Fruit fly (Drosophila melanogaster): Measurements from ENCODE around the gene ClC-a.

The ClC-a gene

DNA sequence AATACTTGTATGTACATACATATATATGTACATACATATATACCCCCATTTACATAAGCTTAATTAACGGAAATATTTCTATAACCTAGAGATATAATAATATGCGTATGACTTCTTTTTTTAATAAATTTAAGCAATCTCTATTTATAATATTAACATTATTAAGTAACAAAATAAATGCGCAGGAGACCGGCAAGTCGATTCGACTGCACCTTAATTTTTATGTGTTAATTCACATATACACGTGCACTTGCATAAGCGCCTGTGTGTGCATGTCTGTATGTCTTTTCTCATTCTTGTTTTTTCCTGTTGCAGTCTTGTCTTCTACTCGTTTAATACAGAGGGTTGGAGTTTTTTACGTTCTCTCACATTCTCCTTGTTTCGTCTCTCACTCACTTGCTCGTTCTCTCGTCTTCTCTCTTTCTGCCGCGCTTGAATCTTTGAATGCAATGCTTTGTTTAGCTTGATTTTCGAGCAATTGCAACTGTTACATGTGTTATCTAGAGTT, 32.8 kb downstream of the ClC-a start:
- TF ChIP-seq Myc (optimal IDR thresholded peaks at IDR 0.05) (peak; percentile 7), OdsH (GFP tag; optimal IDR thresholded peaks at IDR 0.05) (peak; percentile 94), CG9705 (GFP tag; optimal IDR thresholded peaks at IDR 0.05) (peak; percentile 74), Hnf4 (GFP tag; optimal IDR thresholded peaks at IDR 0.05) (peak; percentile 80), fru (GFP tag; optimal IDR thresholded peaks at IDR 0.05) (peak; percentile 90), br (GFP tag; optimal IDR thresholded peaks at IDR 0.05) (peak; percentile 82), N (GFP tag; optimal IDR thresholded peaks at IDR 0.05) (no peak), psq (GFP tag; optimal IDR thresholded peaks at IDR 0.05) (peak; percentile 96), h (GFP tag; optimal IDR thresholded peaks at IDR 0.05) (peak; percentile 91), sage (GFP tag; optimal IDR thresholded peaks at IDR 0.05) (peak; percentile 91), jim (GFP tag; optimal IDR thresholded peaks at IDR 0.05) (peak; percentile 31), Dfd (GFP tag; optimal IDR thresholded peaks at IDR 0.05) (no peak), Sp1 (GFP tag; optimal IDR thresholded peaks at IDR 0.05) (peak; percentile 96), CrebA (GFP tag; optimal IDR thresholded peaks at IDR 0.05; ENCODE audit: borderline replicate concordance) (no peak), woc (GFP tag; optimal IDR thresholded peaks at IDR 0.05) (peak; percentile 71), Mio (GFP tag; optimal IDR thresholded peaks at IDR 0.05) (no peak), pan (optimal IDR thresholded peaks at IDR 0.05) (no peak), Dif (GFP tag; optimal IDR thresholded peaks at IDR 0.05; ENCODE audit: partially characterized antibody) (peak; percentile 56), Jra (GFP tag; optimal IDR thresholded peaks at IDR 0.05) (peak; percentile 57), tai (GFP tag; optimal IDR thresholded peaks at IDR 0.05) (no peak), Hr78 (GFP tag; optimal IDR thresholded peaks at IDR 0.05) (no peak), Hr83 (GFP tag; optimal IDR thresholded peaks at IDR 0.05; ENCODE audit: poor library complexity, severe bottlenecking) (peak; percentile 61), ey (GFP tag; optimal IDR thresholded peaks at IDR 0.05) (peak; percentile 84), usp (GFP tag; optimal IDR thresholded peaks at IDR 0.05) (no peak), dsf (GFP tag; optimal IDR thresholded peaks at IDR 0.05; ENCODE audit: borderline replicate concordance) (peak; percentile 62), HLH106 (tag; optimal IDR thresholded peaks at IDR 0.05) (peak; percentile 95), CG32264 (GFP tag; optimal IDR thresholded peaks at IDR 0.05) (peak; percentile 25), rgr (GFP tag; optimal IDR thresholded peaks at IDR 0.05) (peak; percentile 94), lola (GFP tag; optimal IDR thresholded peaks at IDR 0.05) (no peak), brk (GFP tag; optimal IDR thresholded peaks at IDR 0.05) (peak; percentile 61), dmrt93B (GFP tag; optimal IDR thresholded peaks at IDR 0.05) (peak; percentile 95), sv (GFP tag; optimal IDR thresholded peaks at IDR 0.05) (peak; percentile 73), Rel (GFP tag; optimal IDR thresholded peaks at IDR 0.05) (peak; percentile 81), Rel (tag; optimal IDR thresholded peaks at IDR 0.05) (peak; percentile 42), dl (GFP tag; optimal IDR thresholded peaks at IDR 0.05; ENCODE audit: insufficient read depth in 1 of 2, partially characterized antibody in 2 of 2) (peak; percentile 55 to 59), GATAd (GFP tag; optimal IDR thresholded peaks at IDR 0.05) (no peak), foxo (GFP tag; optimal IDR thresholded peaks at IDR 0.05) (peak in 1 of 2 experiments; percentile 96)

DNA sequence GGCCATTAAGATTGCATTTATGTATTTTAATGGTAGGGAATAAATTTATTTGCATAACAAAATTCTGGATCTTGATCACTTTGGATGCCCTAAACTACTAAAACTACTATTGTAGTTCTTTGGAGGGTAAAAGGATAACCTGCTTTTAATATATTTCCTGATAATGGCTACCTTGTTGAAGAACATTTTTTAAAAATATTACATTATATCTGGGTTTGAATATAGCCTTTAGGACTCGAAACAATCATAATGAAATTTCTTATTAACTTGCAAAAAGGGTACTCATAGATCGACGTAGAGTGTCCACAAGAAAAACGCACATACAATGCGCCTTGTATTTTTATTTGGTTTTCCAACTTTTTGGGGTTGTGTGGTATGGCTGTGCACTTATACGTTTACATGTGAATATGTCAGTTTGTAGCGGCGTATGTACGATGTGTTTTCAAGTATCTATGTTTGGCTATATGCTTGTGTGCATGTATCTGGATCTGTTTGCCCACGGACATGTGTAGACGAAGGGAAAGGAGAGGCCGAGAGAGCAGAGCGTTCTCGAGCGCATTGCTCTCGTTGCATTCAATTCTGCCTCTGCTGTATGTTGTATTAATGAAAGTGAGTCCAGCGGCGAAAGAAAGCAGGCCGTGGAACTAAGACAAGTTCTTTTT, 33.5 kb downstream of the ClC-a start:
- TF ChIP-seq Rel (GFP tag; optimal IDR thresholded peaks at IDR 0.05) = no peak
- TF ChIP-seq Rel (tag; optimal IDR thresholded peaks at IDR 0.05) = peak; percentile 7
- peak; percentile 79 to 84 for TF ChIP-seq dl (GFP tag; optimal IDR thresholded peaks at IDR 0.05; ENCODE audit: insufficient read depth in 1 of 2, partially characterized antibody in 2 of 2)
- peak; percentile 49 for TF ChIP-seq Hr83 (GFP tag; optimal IDR thresholded peaks at IDR 0.05; ENCODE audit: poor library complexity, severe bottlenecking)
- TF ChIP-seq sage (GFP tag; optimal IDR thresholded peaks at IDR 0.05) = peak; percentile 82
- TF ChIP-seq CG32264 (GFP tag; optimal IDR thresholded peaks at IDR 0.05) = peak; percentile 51
- no peak for TF ChIP-seq pan (optimal IDR thresholded peaks at IDR 0.05)
- no peak for TF ChIP-seq Myc (optimal IDR thresholded peaks at IDR 0.05)
- TF ChIP-seq br (GFP tag; optimal IDR thresholded peaks at IDR 0.05) = peak; percentile 82
- TF ChIP-seq OdsH (GFP tag; optimal IDR thresholded peaks at IDR 0.05) = peak; percentile 90
- TF ChIP-seq Jra (GFP tag; optimal IDR thresholded peaks at IDR 0.05) = peak; percentile 61
- TF ChIP-seq h (GFP tag; optimal IDR thresholded peaks at IDR 0.05) = peak; percentile 92
- TF ChIP-seq Dfd (GFP tag; optimal IDR thresholded peaks at IDR 0.05) = no peak
- no peak for TF ChIP-seq dsf (GFP tag; optimal IDR thresholded peaks at IDR 0.05; ENCODE audit: borderline replicate concordance)
- no peak for TF ChIP-seq GATAd (GFP tag; optimal IDR thresholded peaks at IDR 0.05)
- no peak for TF ChIP-seq usp (GFP tag; optimal IDR thresholded peaks at IDR 0.05)
- peak; percentile 80 for TF ChIP-seq Dif (GFP tag; optimal IDR thresholded peaks at IDR 0.05; ENCODE audit: partially characterized antibody)
- no peak for TF ChIP-seq Mio (GFP tag; optimal IDR thresholded peaks at IDR 0.05)
- peak; percentile 89 for TF ChIP-seq ey (GFP tag; optimal IDR thresholded peaks at IDR 0.05)
- TF ChIP-seq HLH106 (tag; optimal IDR thresholded peaks at IDR 0.05) = peak; percentile 90
- peak; percentile 68 for TF ChIP-seq psq (GFP tag; optimal IDR thresholded peaks at IDR 0.05)
- peak; percentile 75 for TF ChIP-seq Hnf4 (GFP tag; optimal IDR thresholded peaks at IDR 0.05)
- peak; percentile 0 for TF ChIP-seq jim (GFP tag; optimal IDR thresholded peaks at IDR 0.05)
- TF ChIP-seq rgr (GFP tag; optimal IDR thresholded peaks at IDR 0.05) = peak; percentile 86
- no peak for TF ChIP-seq N (GFP tag; optimal IDR thresholded peaks at IDR 0.05)
- TF ChIP-seq Abd-B (GFP tag; optimal IDR thresholded peaks at IDR 0.05) = no peak
- TF ChIP-seq dmrt93B (GFP tag; optimal IDR thresholded peaks at IDR 0.05) = peak; percentile 81
- no peak for TF ChIP-seq Hr78 (GFP tag; optimal IDR thresholded peaks at IDR 0.05)
- peak; percentile 69 for TF ChIP-seq brk (GFP tag; optimal IDR thresholded peaks at IDR 0.05)
- TF ChIP-seq Vsx2 (GFP tag; optimal IDR thresholded peaks at IDR 0.05; ENCODE audit: partially characterized antibody) = peak; percentile 57
- TF ChIP-seq fru (GFP tag; optimal IDR thresholded peaks at IDR 0.05) = peak; percentile 90
- TF ChIP-seq sv (GFP tag; optimal IDR thresholded peaks at IDR 0.05) = peak; percentile 68
- peak; percentile 17 for TF ChIP-seq CrebA (GFP tag; optimal IDR thresholded peaks at IDR 0.05; ENCODE audit: borderline replicate concordance)
- peak; percentile 92 for TF ChIP-seq Sp1 (GFP tag; optimal IDR thresholded peaks at IDR 0.05)
- TF ChIP-seq CG9705 (GFP tag; optimal IDR thresholded peaks at IDR 0.05) = peak; percentile 46
- no peak for TF ChIP-seq lola (GFP tag; optimal IDR thresholded peaks at IDR 0.05)
- TF ChIP-seq foxo (GFP tag; optimal IDR thresholded peaks at IDR 0.05) = peak in 1 of 2 experiments; percentile 87
- TF ChIP-seq tai (GFP tag; optimal IDR thresholded peaks at IDR 0.05) = peak; percentile 50
- TF ChIP-seq woc (GFP tag; optimal IDR thresholded peaks at IDR 0.05) = peak; percentile 93

All from whole organism, wandering third instar larva.